Fruit fly (Drosophila melanogaster): Measurements from ENCODE around the gene yellow-g2.
A peak's percentile ranks its signal among the peaks of the same experiment; 100 is the strongest.

DNA sequence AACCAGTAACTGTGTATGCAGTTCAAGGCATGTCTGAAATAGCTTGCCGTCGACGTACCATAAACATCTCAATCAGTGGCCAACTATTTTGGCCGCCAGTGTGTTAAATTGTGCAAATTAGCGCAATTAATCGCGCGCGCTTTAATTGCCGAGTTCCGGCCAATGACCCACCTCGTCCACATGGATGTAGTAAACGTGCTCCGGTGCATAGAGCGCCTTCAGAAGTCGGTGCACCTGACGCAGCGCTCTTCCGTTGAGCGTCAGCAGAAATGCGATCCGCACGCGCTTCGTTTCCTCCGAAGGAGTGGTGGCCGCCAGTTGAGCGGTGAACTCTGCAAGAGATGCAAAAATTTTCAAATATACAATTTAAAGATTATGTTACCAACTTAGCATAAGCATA lies 15.1 kb upstream of the yellow-g2 start:
- TF ChIP-seq insv (optimal IDR thresholded peaks at IDR 0.05): no peak
- no peak for TF ChIP-seq h (optimal IDR thresholded peaks at IDR 0.05)
- TF ChIP-seq Myc (optimal IDR thresholded peaks at IDR 0.05): no peak
- no peak for TF ChIP-seq psq (optimal IDR thresholded peaks at IDR 0.05)
- TF ChIP-seq ttk (optimal IDR thresholded peaks at IDR 0.05): peak; percentile 1
- no peak for TF ChIP-seq Sin3A (optimal IDR thresholded peaks at IDR 0.05)

Measured in Kc167 (cell line).